Fruit fly (Drosophila melanogaster): ENCODE data around the gene chinmo.

The chinmo gene

dm6 chr2L:1611122-1611521 is 39.9 kb upstream of the chinmo start, which contains the start of the genes Rab3GAP1 and CG14352 (continued):
- TF ChIP-seq HHEX (GFP tag; optimal IDR thresholded peaks at IDR 0.05) (peak; percentile 75), gfzf (GFP tag; optimal IDR thresholded peaks at IDR 0.05) (peak; percentile 34), zen (tag; optimal IDR thresholded peaks at IDR 0.05) (peak; percentile 83), Doc2 (GFP tag; IDR thresholded peaks at IDR 0.05) (0 out of 2 replicates have a peak, but pooled peaks have one; percentile 27), CG17829 (tag; optimal IDR thresholded peaks at IDR 0.05) (peak; percentile 86), jing (GFP tag; optimal IDR thresholded peaks at IDR 0.05) (peak; percentile 54), pfk (GFP tag; optimal IDR thresholded peaks at IDR 0.05) (peak; percentile 14), CG17328 (GFP tag; IDR thresholded peaks at IDR 0.05) (peak; percentile 83), ro (GFP tag; IDR thresholded peaks at IDR 0.05) (no peak), CG1024 (GFP tag; IDR thresholded peaks at IDR 0.05) (peak; percentile 38; the same call in 1 of the 2 replicates), slou (GFP tag; optimal IDR thresholded peaks at IDR 0.05) (peak; percentile 68), CG18599 (GFP tag; optimal IDR thresholded peaks at IDR 0.05) (peak; percentile 82), Ada2b (GFP tag; IDR thresholded peaks at IDR 0.05) (peak; percentile 83), CG10543 (GFP tag; optimal IDR thresholded peaks at IDR 0.05) (peak; percentile 81), pho (GFP tag; optimal IDR thresholded peaks at IDR 0.05) (peak; percentile 93), gem (tag; optimal IDR thresholded peaks at IDR 0.05) (peak; percentile 92), TFAM (GFP tag; optimal IDR thresholded peaks at IDR 0.05) (no peak), CG9437 (GFP tag; optimal IDR thresholded peaks at IDR 0.05) (peak; percentile 69), Ravus (GFP tag; IDR thresholded peaks at IDR 0.05) (peak; percentile 56), CG6765 (GFP tag; optimal IDR thresholded peaks at IDR 0.05) (peak; percentile 28), CG15073 (GFP tag; optimal IDR thresholded peaks at IDR 0.05) (peak; percentile 50), CG14014 (GFP tag; IDR thresholded peaks at IDR 0.05) (peak; percentile 83), ttk (GFP tag; IDR thresholded peaks at IDR 0.05) (peak; percentile 71), CG12104 (GFP tag; optimal IDR thresholded peaks at IDR 0.05) (peak; percentile 80), gcm2 (GFP tag; optimal IDR thresholded peaks at IDR 0.05) (peak; percentile 26), pb (GFP tag; optimal IDR thresholded peaks at IDR 0.05) (peak; percentile 51), CG7372 (GFP tag; IDR thresholded peaks at IDR 0.05) (peak; percentile 85), kay (GFP tag; optimal IDR thresholded peaks at IDR 0.05) (no peak), NC2α (GFP tag; optimal IDR thresholded peaks at IDR 0.05) (peak; percentile 39), CG17186 (GFP tag; optimal IDR thresholded peaks at IDR 0.05) (peak; percentile 66), Spps (tag; optimal IDR thresholded peaks at IDR 0.05) (peak; percentile 47), CG4617 (GFP tag; optimal IDR thresholded peaks at IDR 0.05; ENCODE audit: borderline replicate concordance) (peak; percentile 88), CG14860 (GFP tag; IDR thresholded peaks at IDR 0.05; ENCODE audit: partially characterized antibody) (no peak), onecut (GFP tag; IDR thresholded peaks at IDR 0.05) (peak; percentile 46), C15 (GFP tag; IDR thresholded peaks at IDR 0.05) (peak; percentile 46; the same call in 1 of the 3 replicates), BtbVII (GFP tag; optimal IDR thresholded peaks at IDR 0.05) (peak; percentile 14), Optix (GFP tag; IDR thresholded peaks at IDR 0.05) (peak; percentile 64), CG9727 (GFP tag; optimal IDR thresholded peaks at IDR 0.05) (peak; percentile 83), Jarid2 (GFP tag; optimal IDR thresholded peaks at IDR 0.05) (peak; percentile 5), CG2202 (tag; optimal IDR thresholded peaks at IDR 0.05) (peak; percentile 71), CG12236 (GFP tag; optimal IDR thresholded peaks at IDR 0.05) (peak; percentile 65), CG4707 (GFP tag; optimal IDR thresholded peaks at IDR 0.05) (peak; percentile 3), ssp (GFP tag; IDR thresholded peaks at IDR 0.05) (peak; percentile 68), Hr39 (optimal IDR thresholded peaks at IDR 0.05) (no peak), CG17568 (GFP tag; optimal IDR thresholded peaks at IDR 0.05) (no peak), CG9215 (GFP tag; IDR thresholded peaks at IDR 0.05) (peak; percentile 87), run (tag; optimal IDR thresholded peaks at IDR 0.05) (no peak), Ptx1 (GFP tag; IDR thresholded peaks at IDR 0.05) (peak; percentile 87), sug (tag; optimal IDR thresholded peaks at IDR 0.05) (peak; percentile 91), Hr78 (GFP tag; optimal IDR thresholded peaks at IDR 0.05) (no peak), lola (GFP tag; optimal IDR thresholded peaks at IDR 0.05) (peak in 1 of 3 experiments; percentile 85)
